Fruit fly (Drosophila melanogaster) Kc167 (cell line): Measurements from ENCODE around the gene CG6125.

Source experiments
- Sin3A ChIP-seq: fragments of >200 bp; optimal IDR thresholded peaks from 2 replicates; lab custom pipeline; 2018; ENCODE audit warnings: missing external identifiers
- h ChIP-seq: fragments of >200 bp; optimal IDR thresholded peaks from 3 replicates; lab custom pipeline; 2018; ENCODE audit warnings: missing external identifiers
- insv ChIP-seq: fragments of >200 bp; optimal IDR thresholded peaks from 3 replicates; lab custom pipeline; 2018; ENCODE audit warnings: missing external identifiers
- psq ChIP-seq: fragments of >200 bp; optimal IDR thresholded peaks from 2 replicates; lab custom pipeline; 2017; ENCODE audit warnings: missing external identifiers
- ttk ChIP-seq: sonication (Bioruptor generic); optimal IDR thresholded peaks from 2 replicates; lab custom pipeline; 2017; ENCODE audit warnings: missing external identifiers

DNA sequence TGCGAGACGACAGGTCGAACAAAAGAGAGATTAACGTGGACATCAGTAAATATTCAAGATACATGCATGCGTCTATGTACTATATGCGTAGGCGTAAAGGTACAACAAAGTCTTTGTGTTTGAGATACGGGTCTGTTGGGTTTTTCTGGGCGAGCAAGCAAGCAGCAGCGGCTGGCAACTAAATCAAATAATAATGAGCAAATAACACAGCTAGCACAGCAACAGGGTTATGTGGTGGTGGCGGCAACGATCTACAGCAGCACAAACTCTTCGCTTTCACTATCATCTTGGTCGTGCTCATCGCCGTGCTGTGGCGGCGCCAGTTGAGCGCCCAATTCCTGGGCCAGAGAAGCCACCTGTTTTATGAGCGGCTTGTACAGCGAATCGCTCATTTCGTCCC lies 52.9 kb downstream of the CG6125 start:
- TF ChIP-seq psq (lab: Kevin White, UChicago) (no peak), Sin3A (lab: Kevin White, UChicago) (no peak), ttk (lab: Kevin White, UChicago) (no peak), insv (no peak), h (no peak)
